Worm (Caenorhabditis elegans) whole organism, L2 larva: ENCODE measurements around the gene alh-1.

ENCODE experiments used
- C34F6.9 ChIP-seq: fragments of 150-350 bp; optimal IDR thresholded peaks from 2 replicates; lab custom pipeline; 2014; ENCODE audit warnings: missing biosample characterization, missing genetic modification characterization
- F13H6.1 ChIP-seq: sonication (generic microtip); optimal IDR thresholded peaks from 2 replicates; lab custom pipeline; 2016; ENCODE audit warnings: missing genetic modification characterization, missing compliant biosample characterization
- R02D3.7 ChIP-seq: fragments of 150-350 bp; optimal IDR thresholded peaks from 2 replicates; lab custom pipeline; 2014; ENCODE audit warnings: missing biosample characterization, missing genetic modification characterization
- Y55F3AM.14 ChIP-seq: fragments of 200-800 bp; sonication (Bioruptor generic); optimal IDR thresholded peaks from 2 replicates; lab custom pipeline; 2018; ENCODE audit warnings: mild to moderate bottlenecking, missing genetic modification characterization, missing compliant biosample characterization
- ZK546.5 ChIP-seq: sonication (generic microtip); optimal IDR thresholded peaks from 2 replicates; lab custom pipeline; 2017; ENCODE audit warnings: missing biosample characterization, missing genetic modification characterization
- alr-1 ChIP-seq: fragments of 150-350 bp; optimal IDR thresholded peaks from 2 replicates; lab custom pipeline; 2014; ENCODE audit warnings: missing biosample characterization, missing genetic modification characterization
- aly-2 ChIP-seq: fragments of 150-350 bp; optimal IDR thresholded peaks from 2 replicates; lab custom pipeline; 2014; ENCODE audit warnings: missing biosample characterization, missing genetic modification characterization
- ama-1 ChIP-seq: fragments of 150-350 bp; optimal IDR thresholded peaks from 2 replicates; lab custom pipeline; 2018; ENCODE audit warnings: inconsistent platforms
- blmp-1 ChIP-seq: sonication (generic microtip); optimal IDR thresholded peaks from 2 replicates; lab custom pipeline; 2017; ENCODE audit warnings: missing genetic modification characterization, mild to moderate bottlenecking, missing compliant biosample characterization, antibody characterized with exemption, moderate library complexity; ENCODE audit not compliant: insufficient read depth
- ceh-16 ChIP-seq: fragments of 150-350 bp; optimal IDR thresholded peaks from 2 replicates; lab custom pipeline; 2014; ENCODE audit warnings: missing biosample characterization, missing genetic modification characterization
- ceh-82 ChIP-seq: fragments of 150-350 bp; optimal IDR thresholded peaks from 2 replicates; lab custom pipeline; 2014; ENCODE audit warnings: missing biosample characterization, missing genetic modification characterization
- crh-2 ChIP-seq: sonication (generic microtip); optimal IDR thresholded peaks from 2 replicates; lab custom pipeline; 2017; ENCODE audit warnings: missing biosample characterization, missing genetic modification characterization
- dmd-4 ChIP-seq: sonication (generic microtip); optimal IDR thresholded peaks from 2 replicates; lab custom pipeline; 2017; ENCODE audit warnings: missing biosample characterization, missing genetic modification characterization
- egl-27 ChIP-seq: sonication (generic microtip); optimal IDR thresholded peaks from 3 replicates; lab custom pipeline; 2017; ENCODE audit warnings: missing biosample characterization, missing genetic modification reagents, missing genetic modification characterization
- elt-1 ChIP-seq: fragments of 150-350 bp; optimal IDR thresholded peaks from 2 replicates; lab custom pipeline; 2014; ENCODE audit warnings: missing biosample characterization, missing genetic modification characterization
- elt-3 ChIP-seq: sonication (generic microtip); optimal IDR thresholded peaks from 2 replicates; lab custom pipeline; 2017; ENCODE audit warnings: missing biosample characterization, missing genetic modification characterization
- fos-1 ChIP-seq: fragments of 150-350 bp; optimal IDR thresholded peaks from 2 replicates; lab custom pipeline; 2014; ENCODE audit warnings: missing biosample characterization, missing genetic modification characterization
- gmeb-1 ChIP-seq: fragments of 150-350 bp; optimal IDR thresholded peaks from 2 replicates; lab custom pipeline; 2014; ENCODE audit warnings: missing biosample characterization, missing genetic modification characterization
- lin-11 ChIP-seq: fragments of 150-350 bp; sonication (generic microtip); optimal IDR thresholded peaks from 2 replicates; lab custom pipeline; 2014; ENCODE audit warnings: missing biosample characterization, missing genetic modification characterization, inconsistent platforms, mixed read lengths
- lin-13 ChIP-seq: fragments of 150-350 bp; optimal IDR thresholded peaks from 2 replicates; lab custom pipeline; 2014; ENCODE audit warnings: missing biosample characterization, missing genetic modification reagents, missing genetic modification characterization
- lin-39 ChIP-seq: fragments of 150-350 bp; optimal IDR thresholded peaks from 2 replicates; lab custom pipeline; 2014; ENCODE audit warnings: missing biosample characterization, missing genetic modification reagents, missing genetic modification characterization
- lsy-2 ChIP-seq, 2 experiments: fragments of 150-350 bp in 1 of 2; sonication (generic microtip) in 1 of 2; optimal IDR thresholded peaks; 2 replicates each; lab custom pipeline; 2014 to 2017; ENCODE audit warnings: missing biosample characterization in 2 of 2, missing genetic modification characterization in 2 of 2
- mab-5 ChIP-seq: fragments of 150-350 bp; optimal IDR thresholded peaks from 2 replicates; lab custom pipeline; 2014; ENCODE audit warnings: missing biosample characterization, missing genetic modification characterization
- mbf-1 ChIP-seq: sonication (generic microtip); optimal IDR thresholded peaks from 2 replicates; lab custom pipeline; 2017; ENCODE audit warnings: missing biosample characterization, missing genetic modification characterization
- mdl-1 ChIP-seq, 2 experiments: fragments of 150-350 bp in 1 of 2; sonication (generic microtip) in 1 of 2; optimal IDR thresholded peaks; 2 replicates each; lab custom pipeline; 2017; ENCODE audit warnings: missing biosample characterization in 2 of 2, missing genetic modification characterization in 2 of 2
- nhr-10 ChIP-seq: sonication (generic microtip); optimal IDR thresholded peaks from 2 replicates; lab custom pipeline; 2017; ENCODE audit warnings: missing biosample characterization, missing genetic modification characterization
- nhr-11 ChIP-seq: fragments of 150-350 bp; optimal IDR thresholded peaks from 2 replicates; lab custom pipeline; 2014; ENCODE audit warnings: missing biosample characterization, missing genetic modification characterization
- nhr-12 ChIP-seq: fragments of 150-350 bp; optimal IDR thresholded peaks from 2 replicates; lab custom pipeline; 2014; ENCODE audit warnings: missing biosample characterization, missing genetic modification characterization
- nhr-129 ChIP-seq: fragments of 150-350 bp; optimal IDR thresholded peaks from 2 replicates; lab custom pipeline; 2014; ENCODE audit warnings: missing biosample characterization, missing genetic modification characterization
- nhr-21 ChIP-seq: fragments of 150-350 bp; optimal IDR thresholded peaks from 2 replicates; lab custom pipeline; 2014; ENCODE audit warnings: missing biosample characterization, missing genetic modification characterization
- nhr-23 ChIP-seq: fragments of 150-350 bp; optimal IDR thresholded peaks from 2 replicates; lab custom pipeline; 2014; ENCODE audit warnings: missing biosample characterization, missing genetic modification reagents, missing genetic modification characterization
- nhr-237 ChIP-seq: fragments of 150-350 bp; optimal IDR thresholded peaks from 2 replicates; lab custom pipeline; 2014; ENCODE audit warnings: missing biosample characterization, missing genetic modification characterization
- nhr-25 ChIP-seq: fragments of 150-350 bp; sonication (generic microtip); optimal IDR thresholded peaks from 3 replicates; lab custom pipeline; 2014; ENCODE audit warnings: missing biosample characterization, missing genetic modification characterization
- nhr-6 ChIP-seq: fragments of 150-350 bp; optimal IDR thresholded peaks from 2 replicates; lab custom pipeline; 2014; ENCODE audit warnings: missing biosample characterization, missing genetic modification characterization
- nhr-77 ChIP-seq: fragments of 150-350 bp; optimal IDR thresholded peaks from 2 replicates; lab custom pipeline; 2014; ENCODE audit warnings: missing biosample characterization, missing genetic modification characterization
- peb-1 ChIP-seq: fragments of 150-350 bp; optimal IDR thresholded peaks from 2 replicates; lab custom pipeline; 2014; ENCODE audit warnings: missing biosample characterization, missing genetic modification characterization
- sem-4 ChIP-seq: fragments of 150-350 bp; optimal IDR thresholded peaks from 2 replicates; lab custom pipeline; 2014; ENCODE audit warnings: missing biosample characterization, missing genetic modification reagents, missing genetic modification characterization
- skn-1 ChIP-seq: sonication (generic microtip); optimal IDR thresholded peaks from 2 replicates; lab custom pipeline; 2017; ENCODE audit warnings: missing biosample characterization, missing genetic modification characterization
- sma-3 ChIP-seq: sonication (generic microtip); optimal IDR thresholded peaks from 2 replicates; lab custom pipeline; 2016; ENCODE audit warnings: missing genetic modification reagents, missing genetic modification characterization, missing compliant biosample characterization
- sma-9 ChIP-seq, 2 experiments: fragments of 150-350 bp in 1 of 2; sonication (generic microtip) in 1 of 2; optimal IDR thresholded peaks; 2 replicates each; lab custom pipeline; 2014 to 2016; ENCODE audit warnings: missing genetic modification characterization in 2 of 2, mild to moderate bottlenecking in 1 of 2, missing biosample characterization in 1 of 2, missing compliant biosample characterization in 1 of 2, missing genetic modification reagents in 1 of 2, moderate library complexity in 1 of 2
- snpc-4 ChIP-seq: fragments of 150-350 bp; optimal IDR thresholded peaks from 2 replicates; lab custom pipeline; 2014; ENCODE audit warnings: missing biosample characterization, missing genetic modification characterization
- unc-39 ChIP-seq: fragments of 150-350 bp; optimal IDR thresholded peaks from 2 replicates; lab custom pipeline; 2014; ENCODE audit warnings: missing biosample characterization, missing genetic modification characterization
- unc-55 ChIP-seq: fragments of 150-350 bp; sonication (generic microtip); optimal IDR thresholded peaks from 3 replicates; lab custom pipeline; 2014; ENCODE audit warnings: missing biosample characterization, missing genetic modification reagents, missing genetic modification characterization
- unc-62 ChIP-seq: fragments of 150-350 bp; optimal IDR thresholded peaks from 2 replicates; lab custom pipeline; 2014; ENCODE audit warnings: missing biosample characterization, missing genetic modification reagents, missing genetic modification characterization
- zag-1 ChIP-seq: fragments of 150-350 bp; optimal IDR thresholded peaks from 2 replicates; lab custom pipeline; 2014; ENCODE audit warnings: missing biosample characterization, missing genetic modification characterization
- ztf-1 ChIP-seq: fragments of 200-800 bp; sonication (Bioruptor generic); conservative IDR thresholded peaks from 2 replicates; pipeline ENCODE4 v1.3.6; 2022; ENCODE audit warnings: missing genetic modification characterization, missing compliant biosample characterization
- ztf-11 ChIP-seq: sonication (generic microtip); optimal IDR thresholded peaks from 2 replicates; lab custom pipeline; 2017; ENCODE audit warnings: missing biosample characterization, missing genetic modification characterization
- ztf-4 ChIP-seq: fragments of 150-350 bp; optimal IDR thresholded peaks from 2 replicates; lab custom pipeline; 2014; ENCODE audit warnings: missing biosample characterization, missing genetic modification characterization

Gene alh-1

DNA sequence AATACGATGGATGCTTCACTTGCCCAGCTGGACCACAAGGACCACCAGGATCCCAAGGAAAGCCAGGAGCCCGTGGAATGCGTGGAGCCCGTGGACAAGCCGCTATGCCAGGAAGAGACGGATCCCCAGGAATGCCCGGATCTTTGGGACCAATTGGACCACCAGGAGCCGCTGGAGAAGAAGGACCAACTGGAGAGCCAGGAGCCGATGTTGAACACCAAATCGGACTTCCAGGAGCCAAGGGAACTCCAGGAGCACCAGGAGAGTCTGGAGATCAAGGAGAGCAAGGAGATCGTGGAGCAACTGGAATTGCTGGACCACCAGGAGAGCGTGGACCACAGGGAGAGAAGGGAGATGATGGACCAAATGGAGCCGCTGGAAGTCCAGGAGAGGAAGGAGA, 30.4 kb downstream of the alh-1 start:
- no peak for TF ChIP-seq nhr-129 (tag; lab: Kevin White, UChicago)
- TF ChIP-seq ceh-16 (tag; lab: Kevin White, UChicago), result no peak
- TF ChIP-seq sma-3, result no peak
- no peak for TF ChIP-seq dmd-4 (tag; lab: Kevin White, UChicago)
- no peak for TF ChIP-seq Y55F3AM.14 (GFP tag; lab: Kevin White, UChicago)
- no peak for TF ChIP-seq mbf-1 (tag; lab: Kevin White, UChicago)
- TF ChIP-seq ztf-1 (GFP tag; lab: Robert Waterston, UW), result no peak
- no peak for TF ChIP-seq elt-3
- no peak for TF ChIP-seq fos-1 (tag; lab: Kevin White, UChicago)

DNA sequence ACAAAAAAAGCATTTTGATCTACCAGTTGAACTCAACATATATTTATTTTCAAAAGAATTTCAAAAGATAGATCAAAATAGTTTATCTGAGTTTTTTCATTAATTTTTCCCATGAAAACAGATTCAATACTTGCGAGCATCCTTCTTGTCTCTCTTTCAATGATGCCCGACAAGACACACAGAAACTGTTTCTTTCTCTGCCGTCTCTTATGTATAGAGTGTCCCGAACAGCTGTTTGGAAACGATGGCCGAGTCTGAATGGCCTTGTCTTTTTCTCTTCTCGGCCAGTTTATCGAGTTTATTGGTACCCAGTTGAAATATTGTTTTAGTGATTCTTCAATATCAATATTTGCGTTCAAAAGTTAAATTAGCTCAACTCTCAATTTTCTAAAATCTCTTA, 31.2 kb downstream of the alh-1 start:
- TF ChIP-seq peb-1 (tag; lab: Kevin White, UChicago) (no peak), alr-1 (tag; lab: Kevin White, UChicago) (no peak), lin-39 (tag; lab: Kevin White, UChicago) (no peak), skn-1 (tag; lab: Kevin White, UChicago) (no peak), F13H6.1 (tag; lab: Kevin White, UChicago) (no peak), Y55F3AM.14 (GFP tag; lab: Kevin White, UChicago) (no peak), blmp-1 (tag; lab: Kevin White, UChicago) (no peak), sma-3 (peak; percentile 21), ztf-11 (tag; lab: Kevin White, UChicago) (no peak), nhr-6 (tag; lab: Kevin White, UChicago) (no peak), lin-11 (tag; lab: Kevin White, UChicago) (no peak), nhr-237 (tag; lab: Kevin White, UChicago) (no peak), nhr-23 (tag; lab: Kevin White, UChicago) (no peak), zag-1 (no peak), elt-1 (tag; lab: Kevin White, UChicago) (no peak), lin-13 (no peak), aly-2 (tag; lab: Kevin White, UChicago) (no peak), elt-3 (no peak), unc-62 (no peak), ztf-1 (GFP tag; lab: Robert Waterston, UW) (no peak), nhr-10 (tag; lab: Kevin White, UChicago) (peak; percentile 29), nhr-25 (no peak), nhr-77 (tag; lab: Kevin White, UChicago) (no peak), ZK546.5 (tag; lab: Kevin White, UChicago) (no peak), gmeb-1 (peak; percentile 52), unc-39 (tag; lab: Kevin White, UChicago) (no peak), lsy-2 (tag; optimal IDR thresholded peaks at IDR 0.05; lab: Kevin White, UChicago) (peak; percentile 27 to 79), snpc-4 (peak; percentile 24), ceh-16 (tag; lab: Kevin White, UChicago) (no peak), dmd-4 (tag; lab: Kevin White, UChicago) (no peak), nhr-12 (tag; lab: Kevin White, UChicago) (no peak), ztf-4 (no peak), nhr-21 (tag; lab: Kevin White, UChicago) (no peak), egl-27 (no peak), nhr-129 (tag; lab: Kevin White, UChicago) (peak; percentile 79), sma-9 (GFP tag; optimal IDR thresholded peaks at IDR 0.05; lab: Kevin White, UChicago) (peak; percentile 78), sma-9 (tag; optimal IDR thresholded peaks at IDR 0.05; lab: Kevin White, UChicago) (no peak), mdl-1 (tag; optimal IDR thresholded peaks at IDR 0.05; lab: Kevin White, UChicago) (no peak), mab-5 (tag; lab: Kevin White, UChicago) (no peak), fos-1 (tag; lab: Kevin White, UChicago) (peak; percentile 30), ceh-82 (tag; lab: Kevin White, UChicago) (no peak), ama-1 (lab: Kevin White, UChicago) (no peak), mbf-1 (tag; lab: Kevin White, UChicago) (no peak), R02D3.7 (no peak), C34F6.9 (tag; lab: Kevin White, UChicago) (peak; percentile 89), sem-4 (peak; percentile 48), unc-55 (GFP tag; lab: Kevin White, UChicago) (peak; percentile 75), crh-2 (tag; lab: Kevin White, UChicago) (peak; percentile 49), nhr-11 (no peak)
